Worm (Caenorhabditis elegans): Measurements from ENCODE around the gene arp-1.
"Not testable (repeated sequence)": the region's sequence is repeated elsewhere in the genome, so short reads cannot be mapped to it uniquely, and the experiment has no call there.

Gene arp-1

DNA sequence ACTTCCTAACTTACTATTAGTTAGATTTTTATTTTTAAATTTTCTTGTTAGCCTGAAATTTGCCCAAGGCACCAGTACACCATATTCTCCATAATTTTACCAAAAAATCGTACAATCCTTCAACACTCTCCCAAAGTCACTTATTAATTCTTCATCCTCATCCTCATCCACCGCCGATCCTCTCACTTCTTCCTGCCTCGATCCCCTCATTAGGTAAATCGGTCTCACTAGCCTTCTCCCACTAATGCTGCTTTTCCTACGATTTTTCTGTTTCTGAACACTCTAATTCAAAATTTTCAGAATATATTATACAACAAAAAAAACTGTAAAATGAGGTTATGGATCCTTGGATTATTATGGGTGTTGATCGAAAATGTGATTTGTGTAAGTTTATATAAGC, 15.8 kb downstream of the arp-1 start, which contains the start of gene Y53F4B.25:
Gene Y53F4B.25, plus strand, starts transcription at position 301 of the 400 bp plus-strand sequence.
- TF ChIP-seq pha-2 (tag; optimal IDR thresholded peaks at IDR 0.05) (no peak), lin-11 (tag; optimal IDR thresholded peaks at IDR 0.05) (no peak), fax-1 (tag; optimal IDR thresholded peaks at IDR 0.05) (no peak), ceh-31 (tag; optimal IDR thresholded peaks at IDR 0.05) (no peak)

DNA sequence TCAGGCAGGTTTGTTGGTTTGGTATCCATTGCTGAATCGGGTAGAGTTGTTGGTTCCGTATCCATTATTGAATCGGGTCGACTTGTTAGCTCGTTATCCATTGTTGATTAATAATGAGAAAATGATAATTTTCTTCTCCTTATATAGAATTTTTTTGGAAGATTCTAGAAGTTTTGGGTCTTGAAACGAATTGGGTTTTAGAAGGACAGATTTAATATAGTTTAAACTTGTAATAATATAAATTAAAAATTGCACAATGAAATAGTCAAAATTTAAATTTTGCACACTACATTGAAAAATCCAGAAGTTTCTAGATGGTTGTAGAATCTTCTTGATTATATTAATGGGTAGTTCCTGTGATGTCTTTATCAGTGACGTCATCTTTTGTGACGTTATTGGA, 20.8 kb downstream of the arp-1 start, which contains the start of gene Y53F4B.26:
Gene Y53F4B.26, minus strand, starts transcription at position 101 of the 400 bp plus-strand sequence.
- TF ChIP-seq unc-86 (tag; optimal IDR thresholded peaks at IDR 0.05); sdc-2 (tag; optimal IDR thresholded peaks at IDR 0.05); hlh-13 (GFP tag; optimal IDR thresholded peaks at IDR 0.05): not testable (repeated sequence)

DNA sequence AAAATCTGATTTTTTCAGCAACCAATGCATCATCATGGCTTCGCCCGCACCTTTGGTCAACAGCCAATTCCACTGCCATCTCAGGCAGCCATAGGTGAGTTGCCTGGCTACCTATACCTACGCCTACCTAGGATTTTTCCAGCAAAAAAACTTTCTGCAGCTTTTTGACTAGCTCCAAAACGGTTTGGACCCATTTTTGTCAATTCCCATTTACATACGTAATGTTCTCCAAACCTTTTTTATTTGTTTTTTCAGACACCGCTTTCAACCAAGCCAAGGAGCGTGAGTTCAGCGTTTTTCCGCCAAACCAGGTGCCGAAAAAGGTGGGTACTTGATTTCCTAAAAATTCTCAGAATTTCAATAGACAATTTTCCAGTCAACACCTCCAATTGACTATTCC, 23.6 kb downstream of the arp-1 start:
- TF ChIP-seq ceh-24 (tag; optimal IDR thresholded peaks at IDR 0.05) (no peak), ztf-16 (tag; optimal IDR thresholded peaks at IDR 0.05) (no peak), ceh-19 (GFP tag; optimal IDR thresholded peaks at IDR 0.05) (no peak), nhr-11 (tag; optimal IDR thresholded peaks at IDR 0.05) (no peak), npax-4 (tag; optimal IDR thresholded peaks at IDR 0.05) (no peak), tbx-7 (tag; optimal IDR thresholded peaks at IDR 0.05) (no peak), unc-86 (tag; optimal IDR thresholded peaks at IDR 0.05) (no peak), ceh-2 (tag; optimal IDR thresholded peaks at IDR 0.05) (no peak), dve-1 (tag; optimal IDR thresholded peaks at IDR 0.05) (no peak), zip-5 (tag; optimal IDR thresholded peaks at IDR 0.05) (no peak), madf-2 (tag; optimal IDR thresholded peaks at IDR 0.05) (no peak), ceh-18 (tag; optimal IDR thresholded peaks at IDR 0.05) (no peak), ceh-45 (GFP tag; IDR thresholded peaks at IDR 0.05) (no peak), rnt-1 (tag; optimal IDR thresholded peaks at IDR 0.05) (no peak), pat-9 (tag; optimal IDR thresholded peaks at IDR 0.05) (no peak), gmeb-2 (tag; optimal IDR thresholded peaks at IDR 0.05) (no peak), C38D4.7 (GFP tag; optimal IDR thresholded peaks at IDR 0.05) (no peak), sox-4 (tag; optimal IDR thresholded peaks at IDR 0.05) (no peak), ref-2 (tag; optimal IDR thresholded peaks at IDR 0.05) (no peak), elt-4 (tag; optimal IDR thresholded peaks at IDR 0.05) (no peak)

DNA sequence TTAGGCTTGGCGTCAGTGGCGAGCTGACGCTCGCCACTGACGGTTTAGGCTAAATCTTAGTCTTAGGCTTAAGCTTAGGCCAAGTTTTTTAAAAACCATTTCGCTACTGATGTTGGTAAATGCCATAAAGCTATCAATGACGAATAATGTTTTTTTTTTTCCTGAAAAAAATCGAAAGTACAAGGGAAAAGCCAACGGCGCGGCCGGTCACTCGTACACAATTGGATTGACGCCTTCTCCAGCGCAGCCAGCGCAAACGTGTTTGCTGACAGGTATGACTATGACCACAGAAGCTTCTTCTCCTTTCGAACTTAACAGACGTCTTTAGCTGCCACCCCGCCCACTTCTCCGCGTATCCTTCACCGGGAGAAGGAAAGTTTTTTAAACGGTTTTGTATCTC, 25.5 kb downstream of the arp-1 start, which contains the start of gene Y53F4B.27:
Gene Y53F4B.27, plus strand, starts transcription at position 301 of the 400 bp plus-strand sequence.
- TF ChIP-seq ahr-1 (tag; optimal IDR thresholded peaks at IDR 0.05): no peak
- TF ChIP-seq sdc-2 (tag; optimal IDR thresholded peaks at IDR 0.05): no peak
- TF ChIP-seq hlh-15 (tag; optimal IDR thresholded peaks at IDR 0.05): no peak
- no peak for TF ChIP-seq unc-3 (GFP tag; conservative IDR thresholded peaks at IDR 0.05)
- TF ChIP-seq unc-3 (tag; optimal IDR thresholded peaks at IDR 0.05): no peak
- TF ChIP-seq elt-4 (tag; optimal IDR thresholded peaks at IDR 0.05): no peak
- no peak for TF ChIP-seq ceh-22 (tag; optimal IDR thresholded peaks at IDR 0.05)
- TF ChIP-seq ceh-2 (tag; optimal IDR thresholded peaks at IDR 0.05): no peak
- TF ChIP-seq pros-1 (tag; optimal IDR thresholded peaks at IDR 0.05): no peak
- TF ChIP-seq hlh-13 (GFP tag; optimal IDR thresholded peaks at IDR 0.05): no peak
- no peak for TF ChIP-seq ceh-6 (GFP tag; optimal IDR thresholded peaks at IDR 0.05)
- TF ChIP-seq fkh-6 (tag; optimal IDR thresholded peaks at IDR 0.05): no peak
- TF ChIP-seq rnt-1 (tag; optimal IDR thresholded peaks at IDR 0.05): no peak
- TF ChIP-seq lim-6 (tag; optimal IDR thresholded peaks at IDR 0.05): no peak

DNA sequence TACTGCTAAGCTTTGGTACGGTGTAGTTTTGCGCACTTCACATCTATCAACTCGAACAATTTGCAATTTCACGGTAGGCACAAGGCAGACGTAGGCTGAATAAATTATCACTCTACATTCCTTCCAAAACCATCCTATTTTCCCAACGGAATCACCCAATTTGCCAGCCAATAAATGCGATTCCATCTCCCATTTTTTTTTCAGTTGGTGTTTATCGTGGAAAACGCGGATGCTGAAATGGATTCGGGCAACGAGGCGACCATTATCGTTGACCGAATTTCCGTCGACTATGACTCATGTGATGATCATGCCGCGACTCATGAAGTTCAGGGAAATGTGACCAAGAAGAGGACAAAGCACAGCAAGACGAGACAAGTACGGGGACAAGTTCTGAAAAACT, 28.3 kb downstream of the arp-1 start:
- TF ChIP-seq elt-2 (tag; optimal IDR thresholded peaks at IDR 0.05): no peak
- TF ChIP-seq ceh-14 (tag; optimal IDR thresholded peaks at IDR 0.05): no peak
- no peak for TF ChIP-seq ets-4 (tag; optimal IDR thresholded peaks at IDR 0.05)
- TF ChIP-seq nfya-1 (tag; optimal IDR thresholded peaks at IDR 0.05): no peak
- no peak for TF ChIP-seq sox-2 (GFP tag; IDR thresholded peaks at IDR 0.05)
- no peak for TF ChIP-seq unc-3 (GFP tag; conservative IDR thresholded peaks at IDR 0.05)
- no peak for TF ChIP-seq unc-3 (tag; optimal IDR thresholded peaks at IDR 0.05)
- no peak for TF ChIP-seq che-1 (tag; optimal IDR thresholded peaks at IDR 0.05)
